Worm (Caenorhabditis elegans) whole organism, midembryonic: ENCODE data around the gene T24B8.3.

Experiments
- flt-1 ChIP-seq: fragments of 200-800 bp; sonication (Bioruptor generic); IDR thresholded peaks from 2 replicates; pipeline ENCODE4 v1.3.6; 2022; ENCODE audit warnings: missing genetic modification characterization, missing compliant biosample characterization
- klf-2 ChIP-seq: fragments of 200-800 bp; sonication (Bioruptor generic); conservative IDR thresholded peaks from 2 replicates; pipeline ENCODE4 v1.3.6; 2022; ENCODE audit warnings: missing genetic modification reagents, missing genetic modification characterization, missing compliant biosample characterization
- med-1 ChIP-seq: sonication (generic microtip); optimal IDR thresholded peaks from 2 replicates; lab custom pipeline; 2017; ENCODE audit warnings: missing genetic modification characterization, mild to moderate bottlenecking, missing compliant biosample characterization, antibody characterized with exemption, missing genetic modification reagents; ENCODE audit not compliant: insufficient read depth
- tab-1 ChIP-seq: fragments of 200-800 bp; sonication (Bioruptor generic); IDR thresholded peaks from 2 replicates; pipeline ENCODE4 v1.3.6; 2022; ENCODE audit warnings: missing genetic modification characterization, missing compliant biosample characterization
- ztf-23 ChIP-seq: fragments of 200-800 bp; sonication (Bioruptor generic); IDR thresholded peaks from 2 replicates; pipeline ENCODE4 v1.3.6; 2022; ENCODE audit warnings: missing genetic modification reagents, missing genetic modification characterization, missing compliant biosample characterization
- ztf-29 ChIP-seq: fragments of 200-800 bp; sonication (Bioruptor generic); IDR thresholded peaks from 2 replicates; pipeline ENCODE4 v1.3.6; 2022; ENCODE audit warnings: missing genetic modification reagents, missing genetic modification characterization, missing compliant biosample characterization

DNA sequence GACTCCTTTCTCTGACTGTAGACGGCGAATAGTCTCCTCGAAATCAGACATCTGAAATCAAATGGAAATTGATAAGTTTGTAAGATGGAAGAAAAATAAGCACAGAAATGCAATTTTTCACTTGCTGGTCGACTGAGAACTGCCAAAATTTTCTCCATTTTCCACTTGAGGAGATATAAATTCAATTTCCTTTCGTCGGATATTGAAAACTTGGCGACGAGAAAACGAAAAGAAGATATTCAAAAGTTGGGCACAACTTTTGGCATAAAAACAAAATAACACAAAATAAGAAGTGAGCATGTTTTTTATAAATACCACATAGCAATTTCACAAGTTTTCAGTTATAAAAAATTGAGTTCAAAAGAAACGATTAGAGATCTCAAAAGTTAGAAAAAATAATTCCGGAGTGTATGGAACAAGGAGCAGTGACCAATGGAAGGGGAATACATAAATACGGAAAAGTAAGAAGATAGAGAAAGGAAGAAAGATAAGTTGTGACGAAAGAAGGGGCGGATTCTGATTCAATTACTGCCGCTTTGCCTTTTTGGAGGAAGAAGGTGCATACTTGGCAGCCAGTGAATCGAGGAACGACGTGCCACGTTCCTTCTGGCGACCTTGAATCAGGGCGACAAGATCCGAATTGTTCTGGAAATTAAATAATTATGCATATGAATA, 46.3 kb upstream of the T24B8.3 start, which contains the start of gene dyrb-1:
- TF ChIP-seq klf-2 (GFP tag; lab: Robert Waterston, UW) (no peak), med-1 (no peak), ztf-29 (GFP tag; lab: Robert Waterston, UW) (no peak), tab-1 (no peak), ztf-23 (GFP tag; lab: Robert Waterston, UW) (no peak), flt-1 (GFP tag; lab: Robert Waterston, UW) (no peak)
